Worm (Caenorhabditis elegans): ENCODE measurements around the gene rga-3.

The rga-3 gene

ce11 chrV:5741237-5741636 is 23.6 kb downstream of the rga-3 start:
- TF ChIP-seq flt-1 (GFP tag; IDR thresholded peaks at IDR 0.05) (no peak), cog-1 (tag; optimal IDR thresholded peaks at IDR 0.05) (no peak), ztf-23 (GFP tag; IDR thresholded peaks at IDR 0.05) (no peak), T22C8.4 (GFP tag; IDR thresholded peaks at IDR 0.05) (no peak), tab-1 (GFP tag; IDR thresholded peaks at IDR 0.05) (no peak), ztf-29 (GFP tag; IDR thresholded peaks at IDR 0.05) (no peak), ref-1 (GFP tag; conservative IDR thresholded peaks at IDR 0.05) (no peak), klf-2 (GFP tag; conservative IDR thresholded peaks at IDR 0.05) (no peak), med-1 (GFP tag; optimal IDR thresholded peaks at IDR 0.05; ENCODE audit: insufficient read depth) (no peak)

- no peak for TF ChIP-seq flt-1 (GFP tag; IDR thresholded peaks at IDR 0.05)
- TF ChIP-seq ref-1 (GFP tag; conservative IDR thresholded peaks at IDR 0.05): no peak
- TF ChIP-seq klf-2 (GFP tag; conservative IDR thresholded peaks at IDR 0.05): no peak
- no peak for TF ChIP-seq ztf-29 (GFP tag; IDR thresholded peaks at IDR 0.05)
- no peak for TF ChIP-seq med-1 (GFP tag; optimal IDR thresholded peaks at IDR 0.05; ENCODE audit: insufficient read depth)
- TF ChIP-seq tab-1 (GFP tag; IDR thresholded peaks at IDR 0.05): no peak
- TF ChIP-seq ztf-23 (GFP tag; IDR thresholded peaks at IDR 0.05): no peak
- TF ChIP-seq T22C8.4 (GFP tag; IDR thresholded peaks at IDR 0.05): no peak
- no peak for TF ChIP-seq cog-1 (tag; optimal IDR thresholded peaks at IDR 0.05)
Measured at ce11 chrV:5746237-5746636, 28.6 kb downstream of the rga-3 start.

ce11 chrV:5747519-5747918 is 29.8 kb downstream of the rga-3 start, which contains the start of gene acds-10:
TSS of gene acds-10 (plus strand) at chrV:5747819.
- no peak for TF ChIP-seq klf-2 (GFP tag; conservative IDR thresholded peaks at IDR 0.05)
- no peak for TF ChIP-seq T22C8.4 (GFP tag; IDR thresholded peaks at IDR 0.05)
- TF ChIP-seq ztf-23 (GFP tag; IDR thresholded peaks at IDR 0.05): no peak
- TF ChIP-seq cog-1 (tag; optimal IDR thresholded peaks at IDR 0.05): no peak
- no peak for TF ChIP-seq tab-1 (GFP tag; IDR thresholded peaks at IDR 0.05)
- no peak for TF ChIP-seq med-1 (GFP tag; optimal IDR thresholded peaks at IDR 0.05; ENCODE audit: insufficient read depth)
- no peak for TF ChIP-seq flt-1 (GFP tag; IDR thresholded peaks at IDR 0.05)
- TF ChIP-seq ref-1 (GFP tag; conservative IDR thresholded peaks at IDR 0.05): no peak
- TF ChIP-seq ztf-29 (GFP tag; IDR thresholded peaks at IDR 0.05): no peak

ce11 chrV:5753432-5753831 is 35.7 kb downstream of the rga-3 start, which contains the start of gene pgph-1:
TSS of gene pgph-1 (minus strand) at chrV:5753532.
- TF ChIP-seq ref-1 (GFP tag; conservative IDR thresholded peaks at IDR 0.05) (no peak), flt-1 (GFP tag; IDR thresholded peaks at IDR 0.05) (no peak), T22C8.4 (GFP tag; IDR thresholded peaks at IDR 0.05) (no peak), tab-1 (GFP tag; IDR thresholded peaks at IDR 0.05) (no peak), ztf-23 (GFP tag; IDR thresholded peaks at IDR 0.05) (no peak), cog-1 (tag; optimal IDR thresholded peaks at IDR 0.05) (no peak), ztf-29 (GFP tag; IDR thresholded peaks at IDR 0.05) (no peak), med-1 (GFP tag; optimal IDR thresholded peaks at IDR 0.05; ENCODE audit: insufficient read depth) (no peak)

- TF ChIP-seq ref-1 (GFP tag; conservative IDR thresholded peaks at IDR 0.05): peak; percentile 42; the same call in 1 of the 2 replicates
Measured at ce11 chrV:5755203-5755693, 37.6 kb downstream of the rga-3 start, which contains the start of gene K09H11.11. TSS of gene K09H11.11 (minus strand) at chrV:5755253.

- TF ChIP-seq ref-1 (GFP tag; conservative IDR thresholded peaks at IDR 0.05) (no peak), med-1 (GFP tag; optimal IDR thresholded peaks at IDR 0.05; ENCODE audit: insufficient read depth) (no peak), klf-2 (GFP tag; conservative IDR thresholded peaks at IDR 0.05) (no peak), T22C8.4 (GFP tag; IDR thresholded peaks at IDR 0.05) (no peak), ztf-23 (GFP tag; IDR thresholded peaks at IDR 0.05) (no peak), cog-1 (tag; optimal IDR thresholded peaks at IDR 0.05) (no peak), tab-1 (GFP tag; IDR thresholded peaks at IDR 0.05) (no peak)
Measured at ce11 chrV:5756193-5756592, 38.5 kb downstream of the rga-3 start, which contains the start of gene C53A3.3. TSS of gene C53A3.3 (plus strand) at chrV:5756493.

- no peak for TF ChIP-seq cog-1 (tag; optimal IDR thresholded peaks at IDR 0.05)
- no peak for TF ChIP-seq ref-1 (GFP tag; conservative IDR thresholded peaks at IDR 0.05)
- no peak for TF ChIP-seq klf-2 (GFP tag; conservative IDR thresholded peaks at IDR 0.05)
- no peak for TF ChIP-seq ztf-23 (GFP tag; IDR thresholded peaks at IDR 0.05)
- TF ChIP-seq ztf-29 (GFP tag; IDR thresholded peaks at IDR 0.05): no peak
- TF ChIP-seq T22C8.4 (GFP tag; IDR thresholded peaks at IDR 0.05): no peak
- no peak for TF ChIP-seq med-1 (GFP tag; optimal IDR thresholded peaks at IDR 0.05; ENCODE audit: insufficient read depth)
- TF ChIP-seq tab-1 (GFP tag; IDR thresholded peaks at IDR 0.05): no peak
Measured at ce11 chrV:5758780-5759179, 41.1 kb downstream of the rga-3 start, which contains the start of gene C53A3.4. TSS of gene C53A3.4 (minus strand) at chrV:5758880.

ce11 chrV:5760132-5760531 is 42.4 kb downstream of the rga-3 start, which contains the start of gene C53A3.1:
TSS of gene C53A3.1 (minus strand) at chrV:5760232.
- TF ChIP-seq tab-1 (GFP tag; IDR thresholded peaks at IDR 0.05): no peak
- TF ChIP-seq T22C8.4 (GFP tag; IDR thresholded peaks at IDR 0.05): no peak
- TF ChIP-seq med-1 (GFP tag; optimal IDR thresholded peaks at IDR 0.05; ENCODE audit: insufficient read depth): no peak
- TF ChIP-seq ztf-29 (GFP tag; IDR thresholded peaks at IDR 0.05): no peak
- no peak for TF ChIP-seq klf-2 (GFP tag; conservative IDR thresholded peaks at IDR 0.05)
- TF ChIP-seq ztf-23 (GFP tag; IDR thresholded peaks at IDR 0.05): no peak
- no peak for TF ChIP-seq flt-1 (GFP tag; IDR thresholded peaks at IDR 0.05)
- no peak for TF ChIP-seq cog-1 (tag; optimal IDR thresholded peaks at IDR 0.05)
- TF ChIP-seq ref-1 (GFP tag; conservative IDR thresholded peaks at IDR 0.05): no peak

ce11 chrV:5763787-5764186 is 46.1 kb downstream of the rga-3 start, which contains the start of gene pgph-3:
TSS of gene pgph-3 (minus strand) at chrV:5763846.
- TF ChIP-seq flt-1 (GFP tag; IDR thresholded peaks at IDR 0.05): no peak
- no peak for TF ChIP-seq ztf-29 (GFP tag; IDR thresholded peaks at IDR 0.05)
- no peak for TF ChIP-seq med-1 (GFP tag; optimal IDR thresholded peaks at IDR 0.05; ENCODE audit: insufficient read depth)
- TF ChIP-seq tab-1 (GFP tag; IDR thresholded peaks at IDR 0.05): no peak
- TF ChIP-seq T22C8.4 (GFP tag; IDR thresholded peaks at IDR 0.05): no peak

ce11 chrV:5765081-5765480 is 47.4 kb downstream of the rga-3 start, which contains the start of gene pgph-2:
TSS of gene pgph-2 (plus strand) at chrV:5765127.
- TF ChIP-seq T22C8.4 (GFP tag; IDR thresholded peaks at IDR 0.05): no peak
- TF ChIP-seq ref-1 (GFP tag; conservative IDR thresholded peaks at IDR 0.05): no peak
- TF ChIP-seq flt-1 (GFP tag; IDR thresholded peaks at IDR 0.05): no peak
- no peak for TF ChIP-seq ztf-29 (GFP tag; IDR thresholded peaks at IDR 0.05)
- no peak for TF ChIP-seq cog-1 (tag; optimal IDR thresholded peaks at IDR 0.05)
- no peak for TF ChIP-seq klf-2 (GFP tag; conservative IDR thresholded peaks at IDR 0.05)
- no peak for TF ChIP-seq ztf-23 (GFP tag; IDR thresholded peaks at IDR 0.05)
- TF ChIP-seq med-1 (GFP tag; optimal IDR thresholded peaks at IDR 0.05; ENCODE audit: insufficient read depth): no peak
- TF ChIP-seq tab-1 (GFP tag; IDR thresholded peaks at IDR 0.05): no peak

Data from whole organism, midembryonic.